Fruit fly (Drosophila melanogaster) whole organism, embryonic: ENCODE results near the gene Cyp4d20.

ENCODE experiments used
- CG11560 ChIP-seq: fragments of 200-800 bp; sonication (Bioruptor generic); IDR thresholded peaks from 3 replicates; pipeline ENCODE4 v1.3.6; 2022; ENCODE audit warnings: missing biosample characterization, missing genetic modification characterization
- CG11723 ChIP-seq: fragments of 200-800 bp; sonication (Bioruptor generic); optimal IDR thresholded peaks from 2 replicates; lab custom pipeline; 2017; ENCODE audit warnings: missing biosample characterization, mild to moderate bottlenecking, missing genetic modification characterization
- CG12219 ChIP-seq: fragments of 200-800 bp; sonication (Bioruptor generic); optimal IDR thresholded peaks from 3 replicates; lab custom pipeline; 2018; ENCODE audit warnings: missing biosample characterization, mild to moderate bottlenecking, missing genetic modification characterization
- CG13287 ChIP-seq: fragments of 200-800 bp; sonication (Bioruptor generic); IDR thresholded peaks from 2 replicates; pipeline ENCODE4 v1.3.6; 2022; ENCODE audit warnings: missing biosample characterization, missing genetic modification characterization; ENCODE audit not compliant: partially characterized antibody
- CG15073 ChIP-seq: fragments of 200-800 bp; sonication (Bioruptor generic); optimal IDR thresholded peaks from 2 replicates; lab custom pipeline; 2016; ENCODE audit warnings: missing biosample characterization, missing genetic modification characterization
- CG1529 ChIP-seq: fragments of 200-800 bp; sonication (Bioruptor generic); optimal IDR thresholded peaks from 3 replicates; lab custom pipeline; 2018; ENCODE audit warnings: missing biosample characterization, missing genetic modification characterization
- CG16863 ChIP-seq: fragments of 200-800 bp; sonication (Bioruptor generic); optimal IDR thresholded peaks from 3 replicates; lab custom pipeline; 2016; ENCODE audit warnings: missing biosample characterization, missing genetic modification characterization
- CG17359 ChIP-seq: fragments of 200-800 bp; sonication (Bioruptor generic); optimal IDR thresholded peaks from 3 replicates; lab custom pipeline; 2018; ENCODE audit warnings: missing biosample characterization, mild to moderate bottlenecking, missing genetic modification characterization, moderate library complexity
- CG18619 ChIP-seq: fragments of 200-800 bp; sonication (Bioruptor generic); optimal IDR thresholded peaks from 3 replicates; lab custom pipeline; 2017; ENCODE audit warnings: missing biosample characterization, mild to moderate bottlenecking, missing genetic modification characterization
- CG2129 ChIP-seq: fragments of 200-800 bp; sonication (Bioruptor generic); IDR thresholded peaks from 2 replicates; pipeline ENCODE4 v1.3.6; 2022; ENCODE audit warnings: missing biosample characterization, missing genetic modification characterization; ENCODE audit not compliant: partially characterized antibody
- CG2875 ChIP-seq: fragments of 200-800 bp; sonication (Bioruptor generic); optimal IDR thresholded peaks from 2 replicates; lab custom pipeline; 2017; ENCODE audit warnings: missing biosample characterization, mild to moderate bottlenecking, missing genetic modification characterization, missing genetic modification reagents
- CG31441 ChIP-seq: fragments of 200-800 bp; sonication (Bioruptor generic); IDR thresholded peaks from 2 replicates; pipeline ENCODE4 v1.3.6; 2022; ENCODE audit warnings: missing biosample characterization, missing genetic modification characterization
- CG3407 ChIP-seq: fragments of 200-800 bp; sonication (Bioruptor generic); optimal IDR thresholded peaks from 2 replicates; lab custom pipeline; 2018; ENCODE audit warnings: missing biosample characterization, mild to moderate bottlenecking, missing genetic modification characterization
- CG34376 ChIP-seq: fragments of 200-800 bp; sonication (Bioruptor generic); optimal IDR thresholded peaks from 2 replicates; lab custom pipeline; 2018; ENCODE audit warnings: missing biosample characterization, mild to moderate bottlenecking, missing genetic modification characterization
- CG4730 ChIP-seq: fragments of 200-800 bp; sonication (Bioruptor generic); IDR thresholded peaks from 2 replicates; pipeline ENCODE4 v1.3.6; 2022; ENCODE audit warnings: missing biosample characterization, missing genetic modification characterization
- CG6175 ChIP-seq: fragments of 200-800 bp; sonication (Bioruptor generic); IDR thresholded peaks from 3 replicates; pipeline ENCODE4 v1.3.6; 2022; ENCODE audit warnings: missing biosample characterization, missing genetic modification characterization
- CG7745 ChIP-seq: fragments of 200-800 bp; sonication (Bioruptor generic); optimal IDR thresholded peaks from 2 replicates; lab custom pipeline; 2018; ENCODE audit warnings: missing biosample characterization, mild to moderate bottlenecking, missing genetic modification characterization, moderate library complexity
- Chrac-16 ChIP-seq: fragments of 200-800 bp; sonication (Bioruptor generic); optimal IDR thresholded peaks from 3 replicates; lab custom pipeline; 2016; ENCODE audit warnings: missing biosample characterization, missing genetic modification characterization
- CkIIα-i1 ChIP-seq: fragments of 200-800 bp; sonication (Bioruptor generic); IDR thresholded peaks from 2 replicates; pipeline ENCODE4 v1.3.6; 2022; ENCODE audit warnings: missing biosample characterization, missing genetic modification characterization
- Dref ChIP-seq: fragments of 200-800 bp; sonication (Bioruptor generic); IDR thresholded peaks from 2 replicates; pipeline ENCODE4 v1.3.6; 2022; ENCODE audit warnings: missing biosample characterization, missing genetic modification characterization
- Drgx ChIP-seq: fragments of 200-800 bp; sonication (Bioruptor generic); IDR thresholded peaks from 2 replicates; pipeline ENCODE4 v1.3.6; 2022; ENCODE audit warnings: missing biosample characterization, missing genetic modification characterization
- HHEX ChIP-seq: fragments of 200-800 bp; sonication (Bioruptor generic); optimal IDR thresholded peaks from 3 replicates; lab custom pipeline; 2017; ENCODE audit warnings: missing biosample characterization, mild to moderate bottlenecking, missing genetic modification characterization, missing genetic modification reagents
- HmgD ChIP-seq: fragments of 200-800 bp; sonication (Bioruptor generic); optimal IDR thresholded peaks from 3 replicates; lab custom pipeline; 2016; ENCODE audit warnings: missing biosample characterization, missing genetic modification characterization
- Hsf ChIP-seq: fragments of 200-800 bp; sonication (Bioruptor generic); optimal IDR thresholded peaks from 3 replicates; lab custom pipeline; 2016; ENCODE audit warnings: missing biosample characterization, missing genetic modification characterization
- Lhr ChIP-seq: fragments of 200-800 bp; sonication (Bioruptor generic); optimal IDR thresholded peaks from 3 replicates; lab custom pipeline; 2017; ENCODE audit warnings: mild to moderate bottlenecking, missing biosample characterization, missing genetic modification reagents, missing genetic modification characterization
- NK7.1 ChIP-seq: fragments of 200-800 bp; sonication (Bioruptor generic); optimal IDR thresholded peaks from 3 replicates; lab custom pipeline; 2016; ENCODE audit warnings: missing biosample characterization, missing genetic modification characterization
- Stat92E ChIP-seq, 3 experiments: fragments of >200 bp in 2 of 3; fragments of 200-800 bp in 1 of 3; sonication (Bioruptor generic) in 1 of 3; optimal IDR thresholded peaks; 2 replicates each; lab custom pipeline; 2017 to 2019; ENCODE audit warnings: missing biosample characterization in 3 of 3, missing genetic modification characterization in 3 of 3, mild to moderate bottlenecking in 1 of 3, moderate library complexity in 1 of 3
- TFAM ChIP-seq: fragments of 200-800 bp; sonication (Bioruptor generic); optimal IDR thresholded peaks from 2 replicates; lab custom pipeline; 2017; ENCODE audit warnings: missing biosample characterization, missing genetic modification characterization, inconsistent platforms
- ato ChIP-seq: fragments of 200-800 bp; sonication (Bioruptor generic); IDR thresholded peaks from 2 replicates; pipeline ENCODE4 v1.3.6; 2022; ENCODE audit warnings: missing biosample characterization, missing genetic modification characterization; ENCODE audit not compliant: partially characterized antibody
- btn ChIP-seq: fragments of 200-800 bp; sonication (Bioruptor generic); optimal IDR thresholded peaks from 2 replicates; lab custom pipeline; 2016; ENCODE audit warnings: missing biosample characterization, missing genetic modification characterization
- corto ChIP-seq: fragments of 200-800 bp; sonication (Bioruptor generic); optimal IDR thresholded peaks from 2 replicates; lab custom pipeline; 2016; ENCODE audit warnings: missing biosample characterization, mild to moderate bottlenecking, missing genetic modification characterization, moderate library complexity
- crc ChIP-seq: fragments of 200-800 bp; sonication (Bioruptor generic); optimal IDR thresholded peaks from 2 replicates; lab custom pipeline; 2016; ENCODE audit warnings: missing biosample characterization, missing genetic modification characterization
- dan ChIP-seq: fragments of 200-800 bp; sonication (Bioruptor generic); IDR thresholded peaks from 2 replicates; pipeline ENCODE4 v1.3.6; 2022; ENCODE audit warnings: missing biosample characterization, missing genetic modification characterization
- dysf ChIP-seq: fragments of 200-800 bp; sonication (Bioruptor generic); IDR thresholded peaks from 3 replicates; pipeline ENCODE4 v1.3.6; 2022; ENCODE audit warnings: missing biosample characterization, missing genetic modification characterization
- en ChIP-seq: fragments of 200-800 bp; sonication (Bioruptor generic); optimal IDR thresholded peaks from 2 replicates; lab custom pipeline; 2016; ENCODE audit warnings: missing biosample characterization, missing genetic modification characterization
- eve ChIP-seq, 2 experiments: fragments of >200 bp; optimal IDR thresholded peaks; 2 replicates each; lab custom pipeline; 2017; ENCODE audit warnings: missing biosample characterization in 2 of 2, missing genetic modification characterization in 2 of 2
- fu2 ChIP-seq: fragments of 200-800 bp; sonication (Bioruptor generic); optimal IDR thresholded peaks from 2 replicates; lab custom pipeline; 2016; ENCODE audit warnings: missing biosample characterization, missing genetic modification characterization
- gsb-n ChIP-seq: fragments of 200-800 bp; sonication (Bioruptor generic); optimal IDR thresholded peaks from 3 replicates; lab custom pipeline; 2018; ENCODE audit warnings: missing biosample characterization, mild to moderate bottlenecking, missing genetic modification characterization
- hb ChIP-seq: fragments of 200-800 bp; sonication (Bioruptor generic); IDR thresholded peaks from 3 replicates; pipeline ENCODE4 v1.3.6; 2022; ENCODE audit warnings: missing biosample characterization, missing genetic modification characterization; ENCODE audit not compliant: partially characterized antibody
- lbe ChIP-seq: fragments of 200-800 bp; sonication (Bioruptor generic); optimal IDR thresholded peaks from 2 replicates; lab custom pipeline; 2016; ENCODE audit warnings: missing biosample characterization, mild to moderate bottlenecking, missing genetic modification characterization
- lov ChIP-seq, 2 experiments: fragments of 200-800 bp in 1 of 2; fragments of >200 bp in 1 of 2; sonication (Bioruptor generic) in 1 of 2; IDR thresholded peaks in 1 of 2; optimal IDR thresholded peaks in 1 of 2; 2 replicates in 1 of 2; 3 replicates in 1 of 2; pipeline versions ENCODE4 v1.3.6 to Lab custom; 2017 to 2022; ENCODE audit warnings: missing biosample characterization in 1 of 2, missing genetic modification characterization in 1 of 2
- pfk ChIP-seq: fragments of 200-800 bp; sonication (Bioruptor generic); optimal IDR thresholded peaks from 2 replicates; lab custom pipeline; 2018; ENCODE audit warnings: missing biosample characterization, mild to moderate bottlenecking, missing genetic modification characterization, moderate library complexity
- pita ChIP-seq: fragments of 200-800 bp; sonication (Bioruptor generic); optimal IDR thresholded peaks from 2 replicates; lab custom pipeline; 2017; ENCODE audit warnings: missing biosample characterization, mild to moderate bottlenecking, missing genetic modification characterization
- salm ChIP-seq: fragments of 200-800 bp; sonication (Bioruptor generic); optimal IDR thresholded peaks from 2 replicates; lab custom pipeline; 2018; ENCODE audit warnings: missing biosample characterization, mild to moderate bottlenecking, missing genetic modification characterization
- sens ChIP-seq: fragments of 200-800 bp; sonication (Bioruptor generic); peaks from one replicate; lab custom pipeline; 2016; ENCODE audit warnings: missing biosample characterization, missing genetic modification characterization
- slbo ChIP-seq: fragments of 200-800 bp; sonication (Bioruptor generic); IDR thresholded peaks from 2 replicates; pipeline ENCODE4 v1.3.6; 2022; ENCODE audit warnings: missing biosample characterization, missing genetic modification characterization
- tll ChIP-seq, 2 experiments: fragments of 200-800 bp in 1 of 2; fragments of >200 bp in 1 of 2; sonication (Bioruptor generic) in 1 of 2; optimal IDR thresholded peaks; 2 replicates each; lab custom pipeline; 2017 to 2019; ENCODE audit warnings: missing biosample characterization in 2 of 2, missing genetic modification characterization in 2 of 2, mild to moderate bottlenecking in 1 of 2, moderate library complexity in 1 of 2
- ttk ChIP-seq: fragments of 200-800 bp; sonication (Bioruptor generic); IDR thresholded peaks from 2 replicates; pipeline ENCODE4 v2.1.2; 2022; ENCODE audit warnings: missing biosample characterization, missing genetic modification characterization
- vnd ChIP-seq: fragments of 200-800 bp; sonication (Bioruptor generic); IDR thresholded peaks from 3 replicates; pipeline ENCODE4 v1.3.6; 2022; ENCODE audit warnings: missing biosample characterization, missing genetic modification characterization; ENCODE audit not compliant: partially characterized antibody
- wek ChIP-seq: fragments of 200-800 bp; sonication (Bioruptor generic); optimal IDR thresholded peaks from 3 replicates; lab custom pipeline; 2018; ENCODE audit warnings: missing biosample characterization, mild to moderate bottlenecking, missing genetic modification characterization, moderate library complexity

Gene Cyp4d20

DNA sequence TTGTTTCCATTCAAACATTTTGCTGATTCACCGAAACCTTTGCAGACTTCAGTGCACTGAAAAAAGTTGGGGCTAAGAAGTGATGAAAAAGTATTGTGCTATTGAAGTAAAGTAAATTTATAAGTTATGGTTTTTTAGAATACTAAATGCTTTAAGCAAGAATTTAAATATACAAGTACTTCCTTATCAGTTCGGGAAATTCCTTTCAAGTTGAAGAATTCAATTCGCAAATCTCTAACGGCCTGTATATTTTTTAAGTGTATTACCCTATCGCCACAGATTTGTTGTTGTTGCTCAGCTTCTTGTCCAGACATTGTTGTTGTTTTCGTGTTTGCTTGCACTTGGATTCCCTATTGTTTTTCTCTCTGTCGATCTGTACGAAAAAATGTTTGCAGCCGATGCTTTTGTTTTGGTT is 10.8 kb downstream of the Cyp4d20 start (continued):
- TF ChIP-seq lov (optimal IDR thresholded peaks at IDR 0.05; lab: Kevin White, UChicago) (no peak), lov (GFP tag; IDR thresholded peaks at IDR 0.05; lab: Robert Waterston, UW) (0 out of 3 replicates have a peak, but pooled peaks have one; percentile 49), Hsf (GFP tag; lab: Kevin White, UChicago) (peak; percentile 66), hb (no peak), CG13287 (GFP tag; lab: Robert Waterston, UW) (no peak), crc (GFP tag; lab: Kevin White, UChicago) (peak; percentile 17), CG16863 (GFP tag; lab: Kevin White, UChicago) (peak; percentile 70), CG1529 (GFP tag; lab: Kevin White, UChicago) (peak; percentile 29), eve (GFP tag; optimal IDR thresholded peaks at IDR 0.05; lab: Kevin White, UChicago) (peak; percentile 65 to 90), Lhr (GFP tag; lab: Kevin White, UChicago) (no peak), vnd (GFP tag; lab: Robert Waterston, UW) (no peak), CG4730 (GFP tag; lab: Robert Waterston, UW) (peak; percentile 82; the same call in 1 of the 2 replicates), pita (no peak), dan (no peak), CG11723 (peak; percentile 41), wek (GFP tag; lab: Kevin White, UChicago) (no peak), CG6175 (no peak), CG34376 (GFP tag; lab: Kevin White, UChicago) (no peak), CG2129 (no peak), CG3407 (GFP tag; lab: Kevin White, UChicago) (peak; percentile 6), pfk (no peak), NK7.1 (GFP tag; lab: Kevin White, UChicago) (peak; percentile 44), CG12219 (peak; percentile 67), CG18619 (GFP tag; lab: Kevin White, UChicago) (peak; percentile 61), CkIIα-i1 (GFP tag; lab: Robert Waterston, UW) (no peak), HmgD (no peak), Stat92E (GFP tag; optimal IDR thresholded peaks at IDR 0.05; lab: Kevin White, UChicago) (no peak), btn (GFP tag; lab: Kevin White, UChicago) (peak; percentile 54), Dref (no peak), HHEX (GFP tag; lab: Kevin White, UChicago) (peak; percentile 66), ttk (GFP tag; lab: Robert Waterston, UW) (peak; percentile 81), tll (GFP tag; optimal IDR thresholded peaks at IDR 0.05; lab: Kevin White, UChicago) (peak in 1 of 2 experiments; percentile 33), CG17359 (tag; lab: Kevin White, UChicago) (peak; percentile 86), ato (GFP tag; lab: Robert Waterston, UW) (no peak), slbo (peak; percentile 62), CG11560 (tag; lab: Robert Waterston, UW) (no peak), CG15073 (GFP tag; lab: Kevin White, UChicago) (no peak), CG2875 (GFP tag; lab: Kevin White, UChicago) (peak; percentile 21), CG7745 (no peak), en (GFP tag; lab: Kevin White, UChicago) (peak; percentile 35), corto (GFP tag; lab: Kevin White, UChicago) (peak; percentile 71), gsb-n (peak; percentile 38), Drgx (GFP tag; lab: Robert Waterston, UW) (peak; percentile 78), TFAM (GFP tag; lab: Kevin White, UChicago) (no peak), lbe (GFP tag; lab: Kevin White, UChicago) (peak; percentile 93), salm (tag; lab: Kevin White, UChicago) (peak; percentile 49), dysf (GFP tag; lab: Robert Waterston, UW) (peak; percentile 70), CG31441 (GFP tag; lab: Robert Waterston, UW) (peak; percentile 88), fu2 (GFP tag; lab: Kevin White, UChicago) (peak; percentile 55), sens (GFP tag; lab: Kevin White, UChicago) (peak; percentile 92), Chrac-16 (GFP tag; lab: Kevin White, UChicago) (peak; percentile 40)
